Worm (Caenorhabditis elegans) whole organism, early embryonic: ENCODE data around the gene hpo-34.

Experiments
- B0310.2 ChIP-seq: sonication (generic microtip); optimal IDR thresholded peaks from 2 replicates; lab custom pipeline; 2016; ENCODE audit warnings: mild to moderate bottlenecking, missing genetic modification characterization, missing compliant biosample characterization
- F13C5.2 ChIP-seq: sonication (generic microtip); optimal IDR thresholded peaks from 2 replicates; lab custom pipeline; 2017; ENCODE audit warnings: mild to moderate bottlenecking, missing genetic modification characterization, inconsistent platforms, missing compliant biosample characterization
- aly-1 ChIP-seq: sonication (generic microtip); optimal IDR thresholded peaks from 2 replicates; lab custom pipeline; 2016; ENCODE audit warnings: missing genetic modification characterization, missing compliant biosample characterization
- ama-1 ChIP-seq: fragments of 150-350 bp; optimal IDR thresholded peaks from 2 replicates; lab custom pipeline; 2014
- ceh-13 ChIP-seq: fragments of 200-800 bp; sonication (Bioruptor generic); optimal IDR thresholded peaks from 2 replicates; lab custom pipeline; 2018; ENCODE audit warnings: mild to moderate bottlenecking, missing genetic modification characterization, missing compliant biosample characterization
- ceh-36 ChIP-seq: sonication (generic microtip); optimal IDR thresholded peaks from 2 replicates; lab custom pipeline; 2016; ENCODE audit warnings: missing genetic modification characterization, inconsistent platforms, missing compliant biosample characterization
- ets-7 ChIP-seq: sonication (generic microtip); optimal IDR thresholded peaks from 2 replicates; lab custom pipeline; 2016; ENCODE audit warnings: missing genotype, missing genetic modification characterization, missing compliant biosample characterization
- flt-1 ChIP-seq: fragments of 200-800 bp; sonication (Bioruptor generic); IDR thresholded peaks from 2 replicates; pipeline ENCODE4 v1.3.6; 2022; ENCODE audit warnings: missing genetic modification characterization, missing compliant biosample characterization
- hmbx-1 ChIP-seq: sonication (generic microtip); optimal IDR thresholded peaks from 2 replicates; lab custom pipeline; 2016; ENCODE audit warnings: mild to moderate bottlenecking, missing genetic modification characterization, missing compliant biosample characterization
- hmg-4 ChIP-seq: fragments of 200-800 bp; sonication (Bioruptor generic); optimal IDR thresholded peaks from 2 replicates; lab custom pipeline; 2018; ENCODE audit warnings: mild to moderate bottlenecking, missing genetic modification characterization, missing compliant biosample characterization
- hnd-1 ChIP-seq: sonication (generic microtip); optimal IDR thresholded peaks from 2 replicates; lab custom pipeline; 2016; ENCODE audit warnings: missing genetic modification characterization, missing compliant biosample characterization
- pes-1 ChIP-seq: fragments of 200-800 bp; sonication (Bioruptor generic); IDR thresholded peaks from 2 replicates; pipeline ENCODE4 v1.3.6; 2022; ENCODE audit warnings: missing genetic modification reagents, missing genetic modification characterization, missing compliant biosample characterization
- scrt-1 ChIP-seq: fragments of 200-800 bp; sonication (Bioruptor generic); IDR thresholded peaks from 2 replicates; pipeline ENCODE4 v1.3.6; 2022; ENCODE audit warnings: missing genetic modification characterization, missing compliant biosample characterization
- sea-1 ChIP-seq: fragments of 200-800 bp; sonication (Bioruptor generic); conservative IDR thresholded peaks from 2 replicates; pipeline ENCODE4 v1.3.6; 2022; ENCODE audit warnings: missing genetic modification characterization, missing compliant biosample characterization
- tbx-11 ChIP-seq: fragments of 200-800 bp; sonication (Bioruptor generic); IDR thresholded peaks from 2 replicates; pipeline ENCODE4 v1.3.6; 2022; ENCODE audit warnings: missing genetic modification characterization, missing compliant biosample characterization
- tbx-37 ChIP-seq: fragments of 200-800 bp; sonication (Bioruptor generic); conservative IDR thresholded peaks from 2 replicates; pipeline ENCODE4 v1.3.6; 2022; ENCODE audit warnings: missing genetic modification reagents, missing genetic modification characterization, missing compliant biosample characterization
- tra-4 ChIP-seq: sonication (generic microtip); optimal IDR thresholded peaks from 2 replicates; lab custom pipeline; 2017; ENCODE audit warnings: missing genetic modification characterization, missing compliant biosample characterization

Gene hpo-34

DNA sequence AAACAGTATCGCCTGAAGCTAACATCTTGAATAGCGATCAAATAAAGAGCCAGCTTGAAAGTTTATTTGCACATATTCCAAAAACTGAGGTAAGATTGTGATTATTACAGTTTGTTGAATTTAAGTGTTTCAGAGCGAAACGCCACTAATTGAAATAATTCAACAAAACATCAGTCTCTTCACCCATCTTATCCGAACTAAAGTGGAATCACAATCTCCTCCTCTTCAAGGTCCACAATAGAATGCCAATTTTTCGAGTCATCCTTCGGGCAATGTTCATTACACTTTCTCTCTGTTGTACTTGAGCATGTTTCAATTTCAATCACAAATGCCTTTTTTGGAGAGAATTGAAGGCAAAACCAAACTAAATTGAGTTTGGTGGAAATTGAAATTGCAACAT is 34.8 kb downstream of the hpo-34 start:
- TF ChIP-seq tra-4 (tag; lab: Kevin White, UChicago), result no peak
- TF ChIP-seq tbx-37 (GFP tag; lab: Robert Waterston, UW), result no peak
- no peak for TF ChIP-seq hmg-4 (GFP tag; lab: Kevin White, UChicago)
- no peak for TF ChIP-seq ceh-36 (tag; lab: Kevin White, UChicago)
- TF ChIP-seq ceh-13 (GFP tag; lab: Kevin White, UChicago), result no peak
- TF ChIP-seq flt-1 (GFP tag; lab: Robert Waterston, UW), result no peak

DNA sequence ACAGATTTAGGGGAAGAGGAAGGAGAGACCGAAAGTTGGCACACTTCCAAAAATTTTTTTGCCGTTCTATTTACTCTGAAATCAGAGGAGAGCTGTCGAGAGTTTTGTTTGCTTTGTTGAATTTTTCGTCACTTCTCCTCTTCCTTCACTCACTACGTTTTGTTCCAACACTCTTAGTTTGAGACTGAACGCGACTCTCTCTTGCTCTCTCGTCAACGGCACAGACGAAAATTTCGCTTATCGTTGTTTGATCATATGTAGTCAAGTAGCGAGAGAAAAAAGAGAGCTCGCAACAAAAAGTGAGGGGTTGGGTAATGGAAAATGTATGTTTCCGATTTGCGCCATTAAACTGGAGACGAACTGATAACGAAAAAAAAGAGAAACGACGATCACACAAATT is 36.2 kb downstream of the hpo-34 start:
- no peak for TF ChIP-seq pes-1 (GFP tag; lab: Robert Waterston, UW)
- no peak for TF ChIP-seq tbx-37 (GFP tag; lab: Robert Waterston, UW)
- TF ChIP-seq hnd-1 (tag; lab: Kevin White, UChicago), result no peak
- TF ChIP-seq aly-1 (tag; lab: Kevin White, UChicago), result no peak
- no peak for TF ChIP-seq ceh-13 (GFP tag; lab: Kevin White, UChicago)
- TF ChIP-seq ets-7, result no peak
- TF ChIP-seq tbx-11, result no peak
- TF ChIP-seq B0310.2 (tag; lab: Kevin White, UChicago), result no peak
- no peak for TF ChIP-seq ceh-36 (tag; lab: Kevin White, UChicago)
- TF ChIP-seq hmg-4 (GFP tag; lab: Kevin White, UChicago), result no peak

DNA sequence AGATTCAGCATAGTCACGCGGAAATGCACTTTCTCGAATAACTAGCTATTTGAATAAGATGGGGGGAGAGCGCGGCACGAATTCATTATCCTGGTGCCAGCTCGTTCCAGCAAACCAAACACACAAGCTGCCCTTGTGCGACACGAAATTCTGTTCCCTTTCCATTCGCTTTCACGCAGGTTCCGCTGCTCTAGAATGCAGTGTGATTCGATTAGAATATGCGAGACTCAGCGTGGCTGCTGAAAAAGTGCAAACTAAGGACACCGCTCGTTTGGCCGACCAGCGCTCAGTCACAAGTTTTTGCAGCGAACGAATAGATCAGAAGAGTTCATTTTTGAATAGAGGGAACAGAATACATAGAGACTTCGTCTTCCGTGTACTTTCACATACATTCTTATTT is 36.7 kb downstream of the hpo-34 start:
- no peak for TF ChIP-seq tbx-11
- no peak for TF ChIP-seq aly-1 (tag; lab: Kevin White, UChicago)
- no peak for TF ChIP-seq tbx-37 (GFP tag; lab: Robert Waterston, UW)
- no peak for TF ChIP-seq F13C5.2 (tag; lab: Kevin White, UChicago)
- TF ChIP-seq sea-1 (GFP tag; lab: Robert Waterston, UW), result no peak
- no peak for TF ChIP-seq ceh-13 (GFP tag; lab: Kevin White, UChicago)

DNA sequence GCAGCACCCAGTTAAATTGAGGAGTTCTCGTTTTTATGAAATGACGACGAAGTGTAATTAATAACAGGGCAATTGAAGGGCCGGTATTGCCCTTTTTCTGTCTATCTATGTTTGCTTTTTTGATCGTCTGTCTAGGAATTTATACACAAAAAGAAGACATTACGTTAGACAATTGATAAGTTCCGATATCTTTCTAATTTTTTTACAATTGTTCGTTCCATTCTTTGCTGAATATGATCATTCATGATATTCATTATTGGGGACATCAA is 37.1 kb downstream of the hpo-34 start:
- TF ChIP-seq scrt-1, result no peak

DNA sequence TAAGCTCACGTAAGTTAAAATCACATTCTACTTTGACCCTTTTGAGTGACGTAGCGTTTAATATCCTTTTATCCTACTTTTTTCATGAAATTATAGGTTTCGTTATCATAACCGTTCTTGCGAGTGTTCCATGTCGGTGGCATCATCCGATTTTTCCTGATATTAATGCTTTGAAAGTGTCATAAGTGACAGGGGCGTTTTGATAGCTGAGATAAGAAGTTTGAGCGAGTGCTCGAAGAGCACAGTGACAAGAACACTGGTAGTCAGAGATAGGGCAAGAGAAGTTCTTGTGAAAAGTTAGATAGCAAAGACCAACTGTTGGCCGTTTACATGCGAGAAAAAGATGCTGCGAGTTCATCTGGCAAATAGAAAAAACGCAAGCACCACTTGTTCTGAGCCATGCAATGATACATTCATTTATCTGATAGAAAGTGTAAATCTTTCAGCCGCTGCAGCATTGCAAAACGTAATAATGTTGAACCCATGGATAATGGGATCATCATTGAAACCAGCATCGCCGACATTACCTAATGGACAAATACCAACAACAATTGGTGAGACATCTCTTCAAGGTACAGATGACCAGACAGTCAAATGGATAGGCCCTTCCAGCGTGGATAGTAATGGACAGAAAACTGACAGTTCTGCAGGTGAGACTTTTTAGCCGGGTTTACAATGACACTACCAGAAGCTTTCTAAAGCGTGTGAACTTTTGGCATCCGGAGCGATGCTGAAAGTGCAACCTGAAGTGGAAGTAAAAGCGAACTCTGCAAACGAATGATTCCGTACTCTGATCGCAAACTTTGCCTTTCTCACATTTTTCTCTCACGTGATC is 37.7 kb downstream of the hpo-34 start:
- TF ChIP-seq ceh-36 (tag; lab: Kevin White, UChicago) (no peak), ama-1 (lab: Kevin White, UChicago) (no peak), aly-1 (tag; lab: Kevin White, UChicago) (no peak), tra-4 (tag; lab: Kevin White, UChicago) (no peak), pes-1 (GFP tag; lab: Robert Waterston, UW) (no peak), hmbx-1 (tag; lab: Kevin White, UChicago) (no peak), ceh-13 (GFP tag; lab: Kevin White, UChicago) (no peak), hmg-4 (GFP tag; lab: Kevin White, UChicago) (no peak), B0310.2 (tag; lab: Kevin White, UChicago) (no peak), ets-7 (no peak), F13C5.2 (tag; lab: Kevin White, UChicago) (no peak), sea-1 (GFP tag; lab: Robert Waterston, UW) (no peak)

DNA sequence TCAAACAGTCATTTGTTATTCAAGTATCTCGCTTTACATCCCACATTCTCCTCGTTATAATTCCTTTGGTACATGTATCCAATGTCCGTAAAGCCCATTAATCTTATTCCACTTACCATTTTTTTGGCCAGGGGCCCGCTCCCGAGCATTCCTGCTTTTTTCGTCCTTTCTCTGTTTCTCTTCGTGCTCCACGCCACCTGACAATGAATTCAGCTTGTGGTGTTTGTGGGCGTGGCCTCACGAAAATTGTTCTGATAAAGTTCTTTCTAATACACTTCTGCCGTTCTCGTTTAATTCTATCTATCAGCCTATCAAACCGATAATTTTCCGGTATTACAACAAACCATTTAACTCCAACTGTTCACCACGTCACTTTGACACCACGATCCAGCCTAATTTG is 38.8 kb downstream of the hpo-34 start:
- TF ChIP-seq ceh-36 (tag; lab: Kevin White, UChicago) (no peak), F13C5.2 (tag; lab: Kevin White, UChicago) (no peak), scrt-1 (no peak), hmg-4 (GFP tag; lab: Kevin White, UChicago) (no peak), pes-1 (GFP tag; lab: Robert Waterston, UW) (no peak), aly-1 (tag; lab: Kevin White, UChicago) (no peak), hmbx-1 (tag; lab: Kevin White, UChicago) (no peak), tra-4 (tag; lab: Kevin White, UChicago) (no peak), ceh-13 (GFP tag; lab: Kevin White, UChicago) (no peak), B0310.2 (tag; lab: Kevin White, UChicago) (no peak), ets-7 (no peak), hnd-1 (tag; lab: Kevin White, UChicago) (no peak), sea-1 (GFP tag; lab: Robert Waterston, UW) (no peak), tbx-37 (GFP tag; lab: Robert Waterston, UW) (no peak), flt-1 (GFP tag; lab: Robert Waterston, UW) (no peak)

DNA sequence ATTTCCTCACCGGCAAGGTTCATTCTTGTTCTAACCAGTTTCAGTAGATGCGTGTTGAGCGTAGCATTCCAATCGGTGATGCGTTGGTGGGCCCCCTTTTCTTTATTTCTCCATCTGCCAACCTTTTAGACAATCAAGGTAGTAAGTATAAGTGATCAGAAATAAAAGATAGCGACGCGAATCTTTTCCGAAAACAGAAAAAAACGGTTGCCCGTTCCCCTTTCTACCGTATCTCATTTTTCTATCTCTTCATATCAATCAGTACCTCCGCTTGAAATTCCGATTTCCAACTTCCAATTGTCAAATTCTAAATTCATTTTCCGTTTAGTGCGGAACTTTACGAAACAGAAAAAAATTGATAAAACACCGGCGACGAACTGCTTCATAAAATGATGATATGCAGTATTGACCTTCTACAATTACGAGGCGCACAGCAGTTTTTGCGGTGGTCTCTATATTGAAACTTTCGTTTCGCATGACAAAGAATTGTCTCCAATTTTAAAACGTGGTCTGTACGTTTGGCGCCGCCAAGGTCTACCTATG is 39.5 kb downstream of the hpo-34 start:
- TF ChIP-seq tbx-37 (GFP tag; lab: Robert Waterston, UW), result no peak
- TF ChIP-seq F13C5.2 (tag; lab: Kevin White, UChicago), result no peak
- no peak for TF ChIP-seq hnd-1 (tag; lab: Kevin White, UChicago)
- no peak for TF ChIP-seq flt-1 (GFP tag; lab: Robert Waterston, UW)
- no peak for TF ChIP-seq sea-1 (GFP tag; lab: Robert Waterston, UW)
- no peak for TF ChIP-seq aly-1 (tag; lab: Kevin White, UChicago)
- no peak for TF ChIP-seq scrt-1
- TF ChIP-seq pes-1 (GFP tag; lab: Robert Waterston, UW), result no peak
- TF ChIP-seq ama-1 (lab: Kevin White, UChicago), result no peak
- no peak for TF ChIP-seq hmg-4 (GFP tag; lab: Kevin White, UChicago)
- TF ChIP-seq tbx-11, result no peak
- no peak for TF ChIP-seq ets-7
- TF ChIP-seq ceh-13 (GFP tag; lab: Kevin White, UChicago), result no peak
- no peak for TF ChIP-seq hmbx-1 (tag; lab: Kevin White, UChicago)
- TF ChIP-seq B0310.2 (tag; lab: Kevin White, UChicago), result no peak
- TF ChIP-seq tra-4 (tag; lab: Kevin White, UChicago), result no peak
- no peak for TF ChIP-seq ceh-36 (tag; lab: Kevin White, UChicago)
